Worm (Caenorhabditis elegans) whole organism, mixed stage, embryonic: ENCODE data around the gene F42E11.3.

Source experiments
- cnd-1 ChIP-seq: fragments of 200-800 bp; sonication (Bioruptor generic); optimal IDR thresholded peaks from 2 replicates; lab custom pipeline; 2018; ENCODE audit warnings: mild to moderate bottlenecking, missing genetic modification characterization, missing compliant biosample characterization
- lin-13 ChIP-seq: fragments of 150-350 bp; optimal IDR thresholded peaks from 2 replicates; lab custom pipeline; 2014; ENCODE audit warnings: missing biosample characterization, missing genetic modification characterization
- lsy-2 ChIP-seq: fragments of 150-350 bp; optimal IDR thresholded peaks from 2 replicates; lab custom pipeline; 2014; ENCODE audit warnings: missing biosample characterization, missing genetic modification characterization
- snpc-4 ChIP-seq: fragments of 150-350 bp; optimal IDR thresholded peaks from 2 replicates; lab custom pipeline; 2014; ENCODE audit warnings: missing biosample characterization, missing genetic modification characterization
- unc-120 ChIP-seq: sonication (generic microtip); optimal IDR thresholded peaks from 2 replicates; lab custom pipeline; 2017; ENCODE audit warnings: missing genetic modification characterization, missing compliant biosample characterization; ENCODE audit not compliant: poor library complexity, severe bottlenecking
- zip-8 ChIP-seq: fragments of 150-350 bp; optimal IDR thresholded peaks from 2 replicates; lab custom pipeline; 2014; ENCODE audit warnings: missing biosample characterization, missing genetic modification characterization

DNA sequence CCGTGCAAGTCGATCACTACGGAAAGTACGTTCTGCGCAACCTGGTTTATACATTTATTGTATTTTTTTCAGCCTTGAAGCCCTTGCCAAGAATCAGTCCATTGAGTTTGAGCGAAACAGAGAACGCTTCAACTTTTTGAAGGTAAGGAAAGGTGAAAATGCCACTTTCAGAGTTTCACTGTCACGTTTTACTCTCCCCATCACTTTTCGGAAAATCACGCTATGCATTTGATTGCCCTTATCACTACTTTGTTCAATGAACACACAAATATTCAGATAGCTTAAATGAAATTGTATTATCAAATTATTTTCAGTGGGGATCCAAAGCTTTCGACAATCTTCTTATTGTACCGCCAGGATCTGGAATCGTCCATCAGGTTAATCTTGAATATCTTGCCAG is 34.9 kb downstream of the F42E11.3 start:
- TF ChIP-seq lsy-2 (no peak), lin-13 (tag; lab: Kevin White, UChicago) (no peak), snpc-4 (tag; lab: Kevin White, UChicago) (no peak), zip-8 (tag; lab: Kevin White, UChicago) (no peak), unc-120 (tag; lab: Kevin White, UChicago) (no peak), cnd-1 (no peak)
